Worm (Caenorhabditis elegans): Measurements from ENCODE around the gene sqt-3.

sqt-3 gene

DNA sequence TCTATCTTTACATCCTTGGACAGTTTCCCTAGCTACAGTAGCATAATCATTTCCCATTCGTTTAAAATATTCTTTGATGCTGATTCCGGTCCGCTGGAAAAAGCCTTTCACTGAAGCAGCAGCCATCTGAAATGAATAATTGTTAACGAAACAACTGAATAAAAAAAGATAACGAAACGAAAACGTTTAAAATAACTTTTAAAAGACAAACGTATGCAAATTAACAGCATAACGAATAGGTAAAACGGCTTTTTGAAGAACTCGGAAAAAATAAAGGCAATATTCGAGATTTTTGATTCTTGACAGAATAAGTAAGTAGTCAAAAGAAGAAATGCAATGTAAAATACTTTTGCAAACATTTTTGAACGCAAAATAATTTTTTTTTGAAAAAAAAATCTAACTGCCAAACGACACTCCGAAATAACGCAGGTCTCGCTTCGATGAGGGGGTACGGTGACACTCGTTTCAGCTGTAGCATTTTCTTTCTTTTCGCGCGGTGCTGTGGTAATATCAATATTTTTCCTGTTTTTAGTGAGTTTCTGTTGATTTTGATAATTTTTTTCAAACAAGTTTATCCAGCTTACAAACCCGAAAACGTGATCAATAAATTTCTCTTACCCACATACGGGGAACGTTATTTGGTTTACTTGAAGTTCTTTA is 34.5 kb upstream of the sqt-3 start, which contains the start of the genes R04F11.5 and R04F11.2 (continued):
- TF ChIP-seq let-607 (tag; optimal IDR thresholded peaks at IDR 0.05) (no peak), let-526 (GFP tag; IDR thresholded peaks at IDR 0.05) (no peak), athp-1 (tag; optimal IDR thresholded peaks at IDR 0.05) (no peak), nfya-2 (GFP tag; IDR thresholded peaks at IDR 0.05) (no peak), bed-2 (GFP tag; IDR thresholded peaks at IDR 0.05) (no peak), ceh-58 (GFP tag; IDR thresholded peaks at IDR 0.05) (no peak), F10E7.11 (tag; optimal IDR thresholded peaks at IDR 0.05) (no peak), die-1 (tag; optimal IDR thresholded peaks at IDR 0.05) (no peak), attf-6 (GFP tag; IDR thresholded peaks at IDR 0.05) (no peak), Y53G8AR.9 (GFP tag; conservative IDR thresholded peaks at IDR 0.05) (peak; percentile 46; the same call in 1 of the 2 replicates), snpc-1.1 (tag; optimal IDR thresholded peaks at IDR 0.05; ENCODE audit: insufficient read depth) (peak; percentile 9), hsf-1 (GFP tag; IDR thresholded peaks at IDR 0.05) (0 out of 2 replicates have a peak, but pooled peaks have one; percentile 55), mes-4 (tag; optimal IDR thresholded peaks at IDR 0.05) (no peak), F52B5.7 (tag; optimal IDR thresholded peaks at IDR 0.05) (no peak), F49E8.2 (tag; optimal IDR thresholded peaks at IDR 0.05; ENCODE audit: insufficient read depth) (peak; percentile 64), Y53F4B.3 (GFP tag; IDR thresholded peaks at IDR 0.05) (no peak), mcd-1 (GFP tag; IDR thresholded peaks at IDR 0.05) (peak; percentile 64), D2030.7 (GFP tag; IDR thresholded peaks at IDR 0.05) (peak; percentile 58), akir-1 (GFP tag; optimal IDR thresholded peaks at IDR 0.05) (no peak), snpc-3.4 (tag; optimal IDR thresholded peaks at IDR 0.05) (peak; percentile 67), ceh-91 (GFP tag; IDR thresholded peaks at IDR 0.05) (peak; percentile 81), Y95B8A.8 (GFP tag; IDR thresholded peaks at IDR 0.05) (peak; percentile 79), ZK185.1 (tag; optimal IDR thresholded peaks at IDR 0.05; ENCODE audit: poor library complexity, severe bottlenecking) (peak; percentile 44), lsl-1 (GFP tag; optimal IDR thresholded peaks at IDR 0.05) (peak; percentile 95), F23B12.7 (tag; optimal IDR thresholded peaks at IDR 0.05; ENCODE audit: insufficient read depth) (peak; percentile 66), lin-40 (tag; optimal IDR thresholded peaks at IDR 0.05) (peak; percentile 54), ztf-6 (GFP tag; IDR thresholded peaks at IDR 0.05) (no peak), ceh-40 (GFP tag; IDR thresholded peaks at IDR 0.05) (no peak), ztf-26 (tag; optimal IDR thresholded peaks at IDR 0.05) (no peak), lir-1 (GFP tag; conservative IDR thresholded peaks at IDR 0.05) (no peak)

ce11 chrV:12320274-12320839 is 32.2 kb upstream of the sqt-3 start:
- TF ChIP-seq cebp-1 (GFP tag; IDR thresholded peaks at IDR 0.05), result no peak
- peak; percentile 21 for TF ChIP-seq cebp-1 (tag; optimal IDR thresholded peaks at IDR 0.05)
- peak; percentile 8 for TF ChIP-seq F49E8.2 (tag; optimal IDR thresholded peaks at IDR 0.05; ENCODE audit: insufficient read depth)
- no peak for TF ChIP-seq ceh-100 (GFP tag; IDR thresholded peaks at IDR 0.05)
- TF ChIP-seq dpff-1 (tag; optimal IDR thresholded peaks at IDR 0.05), result peak; percentile 57
- TF ChIP-seq lin-35 (GFP tag; optimal IDR thresholded peaks at IDR 0.05), result no peak
- TF ChIP-seq mel-28 (tag; optimal IDR thresholded peaks at IDR 0.05; ENCODE audit: borderline replicate concordance), result no peak
- TF ChIP-seq Y56A3A.18 (GFP tag; IDR thresholded peaks at IDR 0.05), result 0 out of 2 replicates have a peak, but pooled peaks have one; percentile 15
- TF ChIP-seq snpc-3.4 (tag; optimal IDR thresholded peaks at IDR 0.05), result peak; percentile 37
- TF ChIP-seq F52B5.7 (tag; optimal IDR thresholded peaks at IDR 0.05), result peak; percentile 20
- no peak for TF ChIP-seq snpc-4 (GFP tag; optimal IDR thresholded peaks at IDR 0.05)
- TF ChIP-seq snpc-4 (tag; optimal IDR thresholded peaks at IDR 0.05), result peak in 1 of 4 experiments; percentile 24
- peak; percentile 15 for TF ChIP-seq chd-7 (tag; optimal IDR thresholded peaks at IDR 0.05)
- TF ChIP-seq ZK185.1 (tag; optimal IDR thresholded peaks at IDR 0.05; ENCODE audit: poor library complexity, severe bottlenecking), result peak; percentile 16
- peak; percentile 20; the same call in 1 of the 2 replicates for TF ChIP-seq Y53G8AR.9 (GFP tag; conservative IDR thresholded peaks at IDR 0.05)
- peak; percentile 12 for TF ChIP-seq zim-3 (tag; optimal IDR thresholded peaks at IDR 0.05)
- TF ChIP-seq B0336.3 (GFP tag; IDR thresholded peaks at IDR 0.05), result peak; percentile 16; the same call in 1 of the 2 replicates
- TF ChIP-seq ztf-3 (GFP tag; optimal IDR thresholded peaks at IDR 0.05), result peak; percentile 37
- peak; percentile 7 for TF ChIP-seq B0261.1 (tag; optimal IDR thresholded peaks at IDR 0.05)
- peak; percentile 9 for TF ChIP-seq snpc-1.3 (tag; optimal IDR thresholded peaks at IDR 0.05; ENCODE audit: insufficient read depth)
